Worm (Caenorhabditis elegans) whole organism, dauer: ENCODE measurements around the gene Y75B8A.34.

Experiments
- unc-62 ChIP-seq: sonication (generic microtip); optimal IDR thresholded peaks from 2 replicates; lab custom pipeline; 2017; ENCODE audit warnings: missing biosample characterization, missing genetic modification reagents, missing genetic modification characterization

Y75B8A.34 gene

ce11 chrIII:12359265-12359664 lies at the start of gene Y75B8A.34:
TSS of gene Y75B8A.34 (plus strand) at chrIII:12359565.
- TF ChIP-seq unc-62 (GFP tag; lab: Kevin White, UChicago) = no peak

ce11 chrIII:12312886-12313285 lies 46.5 kb upstream of the Y75B8A.34 start, which contains the start of gene Y75B8A.39:
TSS of gene Y75B8A.39 (plus strand) at chrIII:12313186.
- TF ChIP-seq unc-62 (GFP tag; lab: Kevin White, UChicago) = no peak

- no peak for TF ChIP-seq unc-62 (GFP tag; lab: Kevin White, UChicago)
These were observed 44.2 kb upstream of the Y75B8A.34 start, which contains the start of gene Y75B8A.37 for ce11 chrIII:12315179-12315578. TSS of gene Y75B8A.37 (plus strand) at chrIII:12315479.

- TF ChIP-seq unc-62 (GFP tag; lab: Kevin White, UChicago) = no peak
These were observed 41.9 kb upstream of the Y75B8A.34 start for ce11 chrIII:12317492-12317891.

ce11 chrIII:12318794-12319193 lies 40.6 kb upstream of the Y75B8A.34 start, which contains the start of gene Y75B8A.28:
TSS of gene Y75B8A.28 (plus strand) at chrIII:12319089.
- no peak for TF ChIP-seq unc-62 (GFP tag; lab: Kevin White, UChicago)

ce11 chrIII:12325284-12325683 lies 34.1 kb upstream of the Y75B8A.34 start:
- TF ChIP-seq unc-62 (GFP tag; lab: Kevin White, UChicago) = no peak

ce11 chrIII:12327528-12327997 lies 31.8 kb upstream of the Y75B8A.34 start, which contains the start of the genes zip-12 and Y75B8A.63:
TSS of gene zip-12 (plus strand) at chrIII:12327914.
TSS of gene Y75B8A.63 (plus strand) at chrIII:12327947.
- TF ChIP-seq unc-62 (GFP tag; lab: Kevin White, UChicago) = no peak

ce11 chrIII:12331300-12331699 lies 28.1 kb upstream of the Y75B8A.34 start:
- TF ChIP-seq unc-62 (GFP tag; lab: Kevin White, UChicago) = no peak

- TF ChIP-seq unc-62 (GFP tag; lab: Kevin White, UChicago) = no peak
These were observed 25.9 kb upstream of the Y75B8A.34 start, which contains the start of gene zip-1 for ce11 chrIII:12333445-12333844. TSS of gene zip-1 (plus strand) at chrIII:12333745.

ce11 chrIII:12334268-12334667 lies 25.1 kb upstream of the Y75B8A.34 start:
- TF ChIP-seq unc-62 (GFP tag; lab: Kevin White, UChicago) = no peak

ce11 chrIII:12335400-12335994 lies 23.9 kb upstream of the Y75B8A.34 start:
- no peak for TF ChIP-seq unc-62 (GFP tag; lab: Kevin White, UChicago)

- no peak for TF ChIP-seq unc-62 (GFP tag; lab: Kevin White, UChicago)
These were observed 14.4 kb upstream of the Y75B8A.34 start for ce11 chrIII:12344940-12345339.

ce11 chrIII:12349027-12349426 lies 10.3 kb upstream of the Y75B8A.34 start:
- TF ChIP-seq unc-62 (GFP tag; lab: Kevin White, UChicago) = no peak

- TF ChIP-seq unc-62 (GFP tag; lab: Kevin White, UChicago) = no peak
These were observed 8.1 kb upstream of the Y75B8A.34 start, which contains the start of the genes pph-4.1 and Y75B8A.31 for ce11 chrIII:12351301-12351700. TSS of gene pph-4.1 (minus strand) at chrIII:12351336. TSS of gene Y75B8A.31 (plus strand) at chrIII:12351642.

ce11 chrIII:12356588-12356987 lies 2.8 kb upstream of the Y75B8A.34 start:
- TF ChIP-seq unc-62 (GFP tag; lab: Kevin White, UChicago) = no peak

- no peak for TF ChIP-seq unc-62 (GFP tag; lab: Kevin White, UChicago)
These were observed 904 bp upstream of the Y75B8A.34 start, which contains the start of gene Y75B8A.32 for ce11 chrIII:12358461-12358860. TSS of gene Y75B8A.32 (minus strand) at chrIII:12358561.
